Worm (Caenorhabditis elegans): Measurements from ENCODE around the gene E02C12.12.
"Not testable (repeated sequence)": the region's sequence is repeated elsewhere in the genome, so short reads cannot be mapped to it uniquely, and the experiment has no call there.

E02C12.12 gene

ce11 chrV:9386143-9386542 lies 4.0 kb upstream of the E02C12.12 start, which contains the start of gene hum-2:
Gene hum-2, plus strand, starts transcription at chrV:9386175.
- no peak for TF ChIP-seq hlh-1 (tag; optimal IDR thresholded peaks at IDR 0.05)
- TF ChIP-seq ham-2 (GFP tag; optimal IDR thresholded peaks at IDR 0.05): no peak
- no peak for TF ChIP-seq nhr-76 (tag; optimal IDR thresholded peaks at IDR 0.05)
- TF ChIP-seq bed-3 (GFP tag; optimal IDR thresholded peaks at IDR 0.05): no peak
- no peak for TF ChIP-seq nhr-2 (tag; optimal IDR thresholded peaks at IDR 0.05)
- TF ChIP-seq mls-2 (tag; optimal IDR thresholded peaks at IDR 0.05): no peak
- no peak for TF ChIP-seq zip-8 (tag; optimal IDR thresholded peaks at IDR 0.05)
- TF ChIP-seq nhr-12 (tag; optimal IDR thresholded peaks at IDR 0.05): no peak
- TF ChIP-seq unc-120 (tag; optimal IDR thresholded peaks at IDR 0.05; ENCODE audit: poor library complexity, severe bottlenecking): no peak
- no peak for TF ChIP-seq ceh-83 (GFP tag; optimal IDR thresholded peaks at IDR 0.05)
- no peak for TF ChIP-seq mep-1 (tag; optimal IDR thresholded peaks at IDR 0.05)
- TF ChIP-seq snpc-4 (tag; optimal IDR thresholded peaks at IDR 0.05): no peak
- no peak for TF ChIP-seq cnd-1 (tag; optimal IDR thresholded peaks at IDR 0.05)
- no peak for TF ChIP-seq unc-39 (tag; optimal IDR thresholded peaks at IDR 0.05)
- no peak for TF ChIP-seq M03D4.4 (tag; optimal IDR thresholded peaks at IDR 0.05)
- TF ChIP-seq ztf-11 (tag; optimal IDR thresholded peaks at IDR 0.05): no peak
- TF ChIP-seq nhr-237 (tag; optimal IDR thresholded peaks at IDR 0.05): no peak
- TF ChIP-seq ces-1 (GFP tag; optimal IDR thresholded peaks at IDR 0.05): no peak
- no peak for TF ChIP-seq unc-62 (GFP tag; optimal IDR thresholded peaks at IDR 0.05)
- no peak for TF ChIP-seq drap-1 (GFP tag; optimal IDR thresholded peaks at IDR 0.05)

ce11 chrV:9384949-9385348 lies 2.8 kb upstream of the E02C12.12 start:
- no peak for TF ChIP-seq flh-1 (GFP tag; optimal IDR thresholded peaks at IDR 0.05)
- no peak for TF ChIP-seq ceh-83 (GFP tag; optimal IDR thresholded peaks at IDR 0.05)
- no peak for TF ChIP-seq tbx-8 (GFP tag; optimal IDR thresholded peaks at IDR 0.05)
- no peak for TF ChIP-seq zip-8 (tag; optimal IDR thresholded peaks at IDR 0.05)
- TF ChIP-seq drap-1 (GFP tag; optimal IDR thresholded peaks at IDR 0.05): no peak
- no peak for TF ChIP-seq nhr-12 (tag; optimal IDR thresholded peaks at IDR 0.05)
- no peak for TF ChIP-seq nhr-237 (tag; optimal IDR thresholded peaks at IDR 0.05)
- no peak for TF ChIP-seq mab-5 (tag; optimal IDR thresholded peaks at IDR 0.05)
- TF ChIP-seq lsy-2 (tag; optimal IDR thresholded peaks at IDR 0.05): no peak
- no peak for TF ChIP-seq elt-1 (tag; optimal IDR thresholded peaks at IDR 0.05; ENCODE audit: borderline replicate concordance, insufficient read depth)
- no peak for TF ChIP-seq snpc-4 (tag; optimal IDR thresholded peaks at IDR 0.05)
- no peak for TF ChIP-seq pha-4 (tag; optimal IDR thresholded peaks at IDR 0.05)
- TF ChIP-seq hlh-1 (tag; optimal IDR thresholded peaks at IDR 0.05): no peak
- no peak for TF ChIP-seq lin-32 (GFP tag; optimal IDR thresholded peaks at IDR 0.05)
- no peak for TF ChIP-seq sptf-1 (tag; optimal IDR thresholded peaks at IDR 0.05)
- no peak for TF ChIP-seq ceh-43 (GFP tag; optimal IDR thresholded peaks at IDR 0.05)
- TF ChIP-seq mep-1 (tag; optimal IDR thresholded peaks at IDR 0.05): no peak

ce11 chrV:9384359-9384758 lies 2.2 kb upstream of the E02C12.12 start:
- TF ChIP-seq cnd-1 (tag; optimal IDR thresholded peaks at IDR 0.05): no peak
- TF ChIP-seq tbx-8 (GFP tag; optimal IDR thresholded peaks at IDR 0.05): no peak
- TF ChIP-seq sptf-1 (tag; optimal IDR thresholded peaks at IDR 0.05): no peak
- TF ChIP-seq lin-32 (GFP tag; optimal IDR thresholded peaks at IDR 0.05): no peak

ce11 chrV:9382538-9383328 lies 620 bp upstream of the E02C12.12 start:
- no peak for TF ChIP-seq nhr-12 (tag; optimal IDR thresholded peaks at IDR 0.05)

ce11 chrV:9379808-9380207 lies 2.3 kb downstream of the E02C12.12 start, which contains the start of gene E02C12.11:
Gene E02C12.11, minus strand, starts transcription at chrV:9379908.
- not testable (repeated sequence) for TF ChIP-seq flh-1 (GFP tag; optimal IDR thresholded peaks at IDR 0.05); ztf-11 (tag; optimal IDR thresholded peaks at IDR 0.05); drap-1 (GFP tag; optimal IDR thresholded peaks at IDR 0.05)

ce11 chrV:9378335-9378734 lies 3.8 kb downstream of the E02C12.12 start, which contains the start of gene E02C12.10:
Gene E02C12.10, minus strand, starts transcription at chrV:9378409.
- TF ChIP-seq snpc-4 (tag; optimal IDR thresholded peaks at IDR 0.05) (no peak), ztf-11 (tag; optimal IDR thresholded peaks at IDR 0.05) (no peak), flh-1 (GFP tag; optimal IDR thresholded peaks at IDR 0.05) (no peak), unc-120 (tag; optimal IDR thresholded peaks at IDR 0.05; ENCODE audit: poor library complexity, severe bottlenecking) (no peak), unc-39 (tag; optimal IDR thresholded peaks at IDR 0.05) (no peak), bed-3 (GFP tag; optimal IDR thresholded peaks at IDR 0.05) (no peak), ceh-43 (GFP tag; optimal IDR thresholded peaks at IDR 0.05) (no peak), nhr-28 (tag; optimal IDR thresholded peaks at IDR 0.05) (no peak), drap-1 (GFP tag; optimal IDR thresholded peaks at IDR 0.05) (no peak), ces-1 (GFP tag; optimal IDR thresholded peaks at IDR 0.05) (no peak), mls-2 (tag; optimal IDR thresholded peaks at IDR 0.05) (no peak), tbx-8 (GFP tag; optimal IDR thresholded peaks at IDR 0.05) (no peak), unc-62 (GFP tag; optimal IDR thresholded peaks at IDR 0.05) (no peak), lin-13 (tag; optimal IDR thresholded peaks at IDR 0.05) (no peak), ceh-83 (GFP tag; optimal IDR thresholded peaks at IDR 0.05) (no peak), nhr-76 (tag; optimal IDR thresholded peaks at IDR 0.05) (no peak), zip-8 (tag; optimal IDR thresholded peaks at IDR 0.05) (no peak)

Measured in whole organism, mixed stage, embryonic.